Worm (Caenorhabditis elegans) whole organism, L4 larva: ENCODE results near the gene F09E10.5.
A peak's percentile ranks its signal among the peaks of the same experiment; 100 is the strongest.

Source experiments
- D1046.2 ChIP-seq: fragments of 200-800 bp; sonication (Bioruptor generic); IDR thresholded peaks from 2 replicates; pipeline ENCODE4 v1.3.6; 2022; ENCODE audit warnings: missing genetic modification characterization, missing compliant biosample characterization
- F10B5.3 ChIP-seq: sonication (generic microtip); optimal IDR thresholded peaks from 2 replicates; lab custom pipeline; 2016; ENCODE audit warnings: mild to moderate bottlenecking, missing genetic modification characterization, missing compliant biosample characterization
- F37D6.2 ChIP-seq: sonication (generic microtip); optimal IDR thresholded peaks from 2 replicates; lab custom pipeline; 2016; ENCODE audit warnings: mild to moderate bottlenecking, missing genetic modification characterization, missing compliant biosample characterization
- T20F7.1 ChIP-seq: fragments of 200-800 bp; sonication (Bioruptor generic); optimal IDR thresholded peaks from 2 replicates; lab custom pipeline; 2018; ENCODE audit warnings: mild to moderate bottlenecking, missing genetic modification characterization, missing compliant biosample characterization
- Y105C5A.15 ChIP-seq: fragments of 200-800 bp; sonication (Bioruptor generic); IDR thresholded peaks from 2 replicates; pipeline ENCODE4 v1.3.6; 2022; ENCODE audit warnings: missing genetic modification characterization, missing compliant biosample characterization
- Y48G9A.11 ChIP-seq: fragments of 200-800 bp; sonication (Bioruptor generic); IDR thresholded peaks from 2 replicates; pipeline ENCODE4 v1.3.6; 2022; ENCODE audit warnings: missing genetic modification reagents, missing genetic modification characterization, missing compliant biosample characterization
- Y5F2A.4 ChIP-seq: fragments of 200-800 bp; sonication (Bioruptor generic); optimal IDR thresholded peaks from 2 replicates; lab custom pipeline; 2018; ENCODE audit warnings: mild to moderate bottlenecking, missing genetic modification characterization, missing compliant biosample characterization
- Y75B8A.6 ChIP-seq: fragments of 200-800 bp; sonication (Bioruptor generic); IDR thresholded peaks from 2 replicates; pipeline ENCODE4 v1.3.6; 2022; ENCODE audit warnings: missing genetic modification reagents, missing genetic modification characterization, missing compliant biosample characterization
- aha-1 ChIP-seq: fragments of 150-350 bp; peaks from one replicate; lab custom pipeline; 2014; ENCODE audit warnings: missing biosample characterization, missing genetic modification characterization
- attf-4 ChIP-seq: sonication (generic microtip); optimal IDR thresholded peaks from 3 replicates; lab custom pipeline; 2017; ENCODE audit warnings: missing biosample characterization, missing genetic modification characterization
- ceh-20 ChIP-seq: fragments of 200-800 bp; sonication (Bioruptor generic); IDR thresholded peaks from 2 replicates; pipeline ENCODE4 v1.3.6; 2022; ENCODE audit warnings: missing genetic modification reagents, missing genetic modification characterization, missing compliant biosample characterization
- ceh-62 ChIP-seq: sonication (generic microtip); optimal IDR thresholded peaks from 2 replicates; lab custom pipeline; 2017; ENCODE audit warnings: missing biosample characterization, missing genetic modification characterization
- ceh-82 ChIP-seq: sonication (generic microtip); optimal IDR thresholded peaks from 2 replicates; lab custom pipeline; 2017; ENCODE audit warnings: missing biosample characterization, missing genetic modification characterization
- ces-1 ChIP-seq: fragments of 150-350 bp; sonication (generic microtip); optimal IDR thresholded peaks from 4 replicates; lab custom pipeline; 2014; ENCODE audit warnings: missing biosample characterization, missing genetic modification reagents, missing genetic modification characterization
- ctbp-1 ChIP-seq: fragments of 200-800 bp; sonication (Bioruptor generic); IDR thresholded peaks from 2 replicates; pipeline ENCODE4 v1.3.6; 2022; ENCODE audit warnings: missing genetic modification reagents, missing genetic modification characterization, missing compliant biosample characterization
- daf-12 ChIP-seq: fragments of 150-350 bp; optimal IDR thresholded peaks from 2 replicates; lab custom pipeline; 2014; ENCODE audit warnings: missing biosample characterization, missing genetic modification reagents, missing genetic modification characterization
- daf-19 ChIP-seq: fragments of 200-800 bp; sonication (Bioruptor generic); conservative IDR thresholded peaks from 2 replicates; pipeline ENCODE4 v1.3.6; 2022; ENCODE audit warnings: missing genetic modification characterization, missing compliant biosample characterization
- daf-8 ChIP-seq: fragments of 200-800 bp; sonication (Bioruptor generic); IDR thresholded peaks from 2 replicates; pipeline ENCODE4 v1.3.6; 2022; ENCODE audit warnings: missing genetic modification characterization, missing compliant biosample characterization
- dmd-6 ChIP-seq: fragments of 200-800 bp; sonication (Bioruptor generic); IDR thresholded peaks from 2 replicates; pipeline ENCODE4 v1.3.6; 2022; ENCODE audit warnings: missing genetic modification reagents, missing genetic modification characterization, missing compliant biosample characterization
- dmd-8 ChIP-seq: fragments of 200-800 bp; sonication (Bioruptor generic); IDR thresholded peaks from 2 replicates; pipeline ENCODE4 v1.3.6; 2022; ENCODE audit warnings: missing genetic modification characterization, missing compliant biosample characterization
- dmd-9 ChIP-seq: fragments of 200-800 bp; sonication (Bioruptor generic); IDR thresholded peaks from 2 replicates; pipeline ENCODE4 v1.3.6; 2022; ENCODE audit warnings: missing genetic modification reagents, missing genetic modification characterization, missing compliant biosample characterization
- dpl-1 ChIP-seq: fragments of 150-350 bp; optimal IDR thresholded peaks from 2 replicates; lab custom pipeline; 2014; ENCODE audit warnings: missing biosample characterization, missing genetic modification reagents, missing genetic modification characterization
- duxl-1 ChIP-seq: sonication (generic microtip); optimal IDR thresholded peaks from 2 replicates; lab custom pipeline; 2016; ENCODE audit warnings: mild to moderate bottlenecking, missing genetic modification characterization, moderate library complexity, missing compliant biosample characterization; ENCODE audit not compliant: poor library complexity
- egl-43 ChIP-seq: fragments of 200-800 bp; sonication (Bioruptor generic); IDR thresholded peaks from 2 replicates; pipeline ENCODE4 v1.3.6; 2022; ENCODE audit warnings: missing genetic modification reagents, missing genetic modification characterization, missing compliant biosample characterization
- fos-1 ChIP-seq: fragments of 150-350 bp; optimal IDR thresholded peaks from 2 replicates; lab custom pipeline; 2014; ENCODE audit warnings: missing biosample characterization, missing genetic modification characterization
- gei-8 ChIP-seq: fragments of 200-800 bp; sonication (Bioruptor generic); optimal IDR thresholded peaks from 2 replicates; lab custom pipeline; 2018; ENCODE audit warnings: mild to moderate bottlenecking, missing genetic modification characterization, missing compliant biosample characterization
- hlh-11 ChIP-seq: fragments of 200-800 bp; sonication (Bioruptor generic); optimal IDR thresholded peaks from 2 replicates; lab custom pipeline; 2018; ENCODE audit warnings: mild to moderate bottlenecking, missing genetic modification characterization, missing compliant biosample characterization
- lim-7 ChIP-seq: fragments of 200-800 bp; sonication (Bioruptor generic); IDR thresholded peaks from 2 replicates; pipeline ENCODE4 v1.3.6; 2022; ENCODE audit warnings: missing genetic modification characterization, missing compliant biosample characterization
- lin-38 ChIP-seq: fragments of 200-800 bp; sonication (Bioruptor generic); IDR thresholded peaks from 2 replicates; pipeline ENCODE4 v1.3.6; 2022; ENCODE audit warnings: missing genetic modification reagents, missing genetic modification characterization, missing compliant biosample characterization
- lir-3 ChIP-seq: sonication (generic microtip); optimal IDR thresholded peaks from 2 replicates; lab custom pipeline; 2016; ENCODE audit warnings: mild to moderate bottlenecking, missing genetic modification characterization, missing compliant biosample characterization
- madf-5 ChIP-seq, 2 experiments: fragments of 200-800 bp; sonication (Bioruptor generic); IDR thresholded peaks; 2 replicates each; pipeline ENCODE4 v1.3.6; 2022; ENCODE audit warnings: missing compliant biosample characterization in 2 of 2, missing genetic modification characterization in 2 of 2
- madf-9 ChIP-seq: fragments of 200-800 bp; sonication (Bioruptor generic); conservative IDR thresholded peaks from 2 replicates; pipeline ENCODE4 v1.3.6; 2022; ENCODE audit warnings: missing genetic modification reagents, missing genetic modification characterization, missing compliant biosample characterization
- mes-2 ChIP-seq: sonication (generic microtip); optimal IDR thresholded peaks from 2 replicates; lab custom pipeline; 2016; ENCODE audit warnings: missing genotype, mild to moderate bottlenecking, missing genetic modification characterization, missing compliant biosample characterization; ENCODE audit not compliant: poor library complexity, severe bottlenecking
- mxl-2 ChIP-seq: fragments of 200-800 bp; sonication (Bioruptor generic); conservative IDR thresholded peaks from 2 replicates; pipeline ENCODE4 v1.3.6; 2022; ENCODE audit warnings: missing genetic modification reagents, missing genetic modification characterization, missing compliant biosample characterization
- mxl-3 ChIP-seq: fragments of 200-800 bp; sonication (Bioruptor generic); optimal IDR thresholded peaks from 2 replicates; lab custom pipeline; 2018; ENCODE audit warnings: mild to moderate bottlenecking, missing genetic modification characterization, missing compliant biosample characterization
- nhr-10 ChIP-seq: fragments of 150-350 bp; optimal IDR thresholded peaks from 2 replicates; lab custom pipeline; 2014; ENCODE audit warnings: missing biosample characterization, missing genetic modification characterization
- nhr-11 ChIP-seq: fragments of 150-350 bp; optimal IDR thresholded peaks from 2 replicates; lab custom pipeline; 2014; ENCODE audit warnings: missing biosample characterization, missing genetic modification characterization
- nhr-237 ChIP-seq: sonication (generic microtip); optimal IDR thresholded peaks from 2 replicates; lab custom pipeline; 2017; ENCODE audit warnings: missing biosample characterization, missing genetic modification characterization
- nhr-41 ChIP-seq: fragments of 200-800 bp; sonication (Bioruptor generic); IDR thresholded peaks from 2 replicates; pipeline ENCODE4 v1.3.6; 2022; ENCODE audit warnings: missing genetic modification reagents, missing genetic modification characterization, missing compliant biosample characterization
- nhr-42 ChIP-seq: fragments of 200-800 bp; sonication (Bioruptor generic); IDR thresholded peaks from 2 replicates; pipeline ENCODE4 v1.3.6; 2022; ENCODE audit warnings: missing genetic modification characterization, missing compliant biosample characterization
- nhr-6 ChIP-seq: fragments of 150-350 bp; optimal IDR thresholded peaks from 2 replicates; lab custom pipeline; 2014; ENCODE audit warnings: missing biosample characterization, missing genetic modification characterization
- nhr-76 ChIP-seq: fragments of 150-350 bp; optimal IDR thresholded peaks from 2 replicates; lab custom pipeline; 2014; ENCODE audit warnings: missing biosample characterization, missing genetic modification characterization
- php-3 ChIP-seq: fragments of 200-800 bp; sonication (Bioruptor generic); IDR thresholded peaks from 2 replicates; pipeline ENCODE4 v1.3.6; 2022; ENCODE audit warnings: missing genetic modification reagents, missing genetic modification characterization, missing compliant biosample characterization
- sdz-12 ChIP-seq: fragments of 200-800 bp; sonication (Bioruptor generic); optimal IDR thresholded peaks from 2 replicates; lab custom pipeline; 2018; ENCODE audit warnings: mild to moderate bottlenecking, missing genetic modification characterization, missing compliant biosample characterization
- snpc-1.2 ChIP-seq: fragments of 200-800 bp; sonication (Bioruptor generic); IDR thresholded peaks from 2 replicates; pipeline ENCODE4 v1.3.6; 2022; ENCODE audit warnings: missing genetic modification reagents, missing genetic modification characterization, missing compliant biosample characterization
- spr-3 ChIP-seq: fragments of 200-800 bp; sonication (Bioruptor generic); optimal IDR thresholded peaks from 2 replicates; lab custom pipeline; 2018; ENCODE audit warnings: mild to moderate bottlenecking, missing genetic modification characterization, missing compliant biosample characterization
- tra-1 ChIP-seq: fragments of 200-800 bp; sonication (Bioruptor generic); IDR thresholded peaks from 2 replicates; pipeline ENCODE4 v1.3.6; 2022; ENCODE audit warnings: missing genetic modification reagents, missing genetic modification characterization, missing compliant biosample characterization
- unc-130 ChIP-seq: sonication (generic microtip); optimal IDR thresholded peaks from 2 replicates; lab custom pipeline; 2016; ENCODE audit warnings: missing genetic modification reagents, missing genetic modification characterization, missing compliant biosample characterization
- unc-62 ChIP-seq, 3 experiments: fragments of 150-350 bp in 1 of 3; sonication (generic microtip); optimal IDR thresholded peaks in 2 of 3; peaks in 1 of 3; 1 replicate in 1 of 3; 2 replicates in 2 of 3; lab custom pipeline; 2014 to 2017; ENCODE audit warnings: missing biosample characterization in 3 of 3, missing genetic modification characterization in 3 of 3, missing genetic modification reagents in 3 of 3, missing genotype in 1 of 3
- zfp-2 ChIP-seq: sonication (generic microtip); optimal IDR thresholded peaks from 2 replicates; lab custom pipeline; 2016; ENCODE audit warnings: mild to moderate bottlenecking, missing genetic modification characterization, missing compliant biosample characterization
- zip-2 ChIP-seq: fragments of 150-350 bp; optimal IDR thresholded peaks from 2 replicates; lab custom pipeline; 2014; ENCODE audit warnings: missing biosample characterization, missing genetic modification characterization
- ztf-11 ChIP-seq: fragments of 150-350 bp; optimal IDR thresholded peaks from 2 replicates; lab custom pipeline; 2014; ENCODE audit warnings: missing biosample characterization, missing genetic modification characterization
- ztf-7 ChIP-seq: fragments of 150-350 bp; optimal IDR thresholded peaks from 2 replicates; lab custom pipeline; 2014; ENCODE audit warnings: missing biosample characterization, missing genetic modification characterization

The F09E10.5 gene

ce11 chrX:1477932-1478331 is 16.2 kb downstream of the F09E10.5 start (continued):
- TF ChIP-seq mxl-3 (GFP tag; lab: Kevin White, UChicago), result peak; percentile 94
- no peak for TF ChIP-seq D1046.2 (GFP tag; lab: Robert Waterston, UW)
- no peak for TF ChIP-seq nhr-41 (GFP tag; lab: Robert Waterston, UW)
- TF ChIP-seq F37D6.2, result no peak
- no peak for TF ChIP-seq ceh-62 (tag; lab: Kevin White, UChicago)
- no peak for TF ChIP-seq lin-38 (GFP tag; lab: Robert Waterston, UW)
- no peak for TF ChIP-seq zip-2
- TF ChIP-seq spr-3 (GFP tag; lab: Kevin White, UChicago), result no peak
- TF ChIP-seq Y105C5A.15 (GFP tag; lab: Robert Waterston, UW), result no peak
- TF ChIP-seq dmd-9 (GFP tag; lab: Robert Waterston, UW), result no peak
- TF ChIP-seq tra-1 (GFP tag; lab: Robert Waterston, UW), result peak; percentile 92
- no peak for TF ChIP-seq ztf-7 (tag; lab: Kevin White, UChicago)
- TF ChIP-seq nhr-42 (GFP tag; lab: Robert Waterston, UW), result peak; percentile 70; the same call in 1 of the 2 replicates
- TF ChIP-seq nhr-76 (tag; lab: Kevin White, UChicago), result no peak
- no peak for TF ChIP-seq sdz-12
- TF ChIP-seq ceh-20 (GFP tag; lab: Robert Waterston, UW), result peak; percentile 36; the same call in 1 of the 2 replicates
- no peak for TF ChIP-seq unc-130 (GFP tag; lab: Kevin White, UChicago)
- peak; percentile 64 for TF ChIP-seq gei-8 (GFP tag; lab: Kevin White, UChicago)
- no peak for TF ChIP-seq ceh-82 (tag; lab: Kevin White, UChicago)
- no peak for TF ChIP-seq attf-4 (tag; lab: Kevin White, UChicago)
- TF ChIP-seq F10B5.3 (tag; lab: Kevin White, UChicago), result no peak
- TF ChIP-seq ctbp-1 (GFP tag; lab: Robert Waterston, UW), result no peak
- TF ChIP-seq T20F7.1 (GFP tag; lab: Kevin White, UChicago), result no peak
- no peak for TF ChIP-seq nhr-10
- TF ChIP-seq fos-1 (tag; lab: Kevin White, UChicago), result no peak
- TF ChIP-seq nhr-237 (tag; lab: Kevin White, UChicago), result no peak
- no peak for TF ChIP-seq dmd-8
- no peak for TF ChIP-seq daf-19 (GFP tag; lab: Robert Waterston, UW)
- no peak for TF ChIP-seq egl-43 (GFP tag; lab: Robert Waterston, UW)
- no peak for TF ChIP-seq zfp-2 (tag; lab: Kevin White, UChicago)
- peak; percentile 97 for TF ChIP-seq dmd-6 (GFP tag; lab: Robert Waterston, UW)
- no peak for TF ChIP-seq nhr-11 (tag; lab: Kevin White, UChicago)
- TF ChIP-seq madf-5 (GFP tag; IDR thresholded peaks at IDR 0.05; lab: Robert Waterston, UW), result no peak
- peak; percentile 95 for TF ChIP-seq aha-1 (tag; lab: Kevin White, UChicago)
- TF ChIP-seq ztf-11 (tag; lab: Kevin White, UChicago), result no peak
- TF ChIP-seq daf-12 (tag; lab: Kevin White, UChicago), result no peak
- TF ChIP-seq mes-2, result no peak
- no peak for TF ChIP-seq unc-62 (GFP tag; optimal IDR thresholded peaks at IDR 0.05 in 1 of 2; lab: Kevin White, UChicago)
- no peak for TF ChIP-seq unc-62 (tag; optimal IDR thresholded peaks at IDR 0.05; lab: Kevin White, UChicago)
- no peak for TF ChIP-seq ces-1 (GFP tag; lab: Kevin White, UChicago)
- no peak for TF ChIP-seq lim-7 (GFP tag; lab: Robert Waterston, UW)
- TF ChIP-seq madf-9 (GFP tag; lab: Robert Waterston, UW), result no peak
- TF ChIP-seq lir-3 (tag; lab: Kevin White, UChicago), result no peak
- no peak for TF ChIP-seq Y5F2A.4 (GFP tag; lab: Kevin White, UChicago)
- TF ChIP-seq Y75B8A.6 (GFP tag; lab: Robert Waterston, UW), result no peak
- no peak for TF ChIP-seq duxl-1
- TF ChIP-seq dpl-1 (GFP tag; lab: Kevin White, UChicago), result no peak
- no peak for TF ChIP-seq Y48G9A.11 (GFP tag; lab: Robert Waterston, UW)
- peak; percentile 96 for TF ChIP-seq mxl-2 (GFP tag; lab: Robert Waterston, UW)
- no peak for TF ChIP-seq daf-8 (GFP tag; lab: Robert Waterston, UW)
- peak; percentile 28 for TF ChIP-seq nhr-6 (tag; lab: Kevin White, UChicago)
- TF ChIP-seq hlh-11 (tag; lab: Kevin White, UChicago), result peak; percentile 92
- TF ChIP-seq php-3 (GFP tag; lab: Robert Waterston, UW), result peak; percentile 83
- TF ChIP-seq snpc-1.2, result no peak
